Fruit fly (Drosophila melanogaster) whole organism, prepupa: ENCODE results near the gene CNMaR.

Experiments
- Blimp-1 ChIP-seq: fragments of 200-800 bp; sonication (Bioruptor generic); optimal IDR thresholded peaks from 3 replicates; lab custom pipeline; 2017; ENCODE audit warnings: missing biosample characterization, missing genetic modification characterization, mild to moderate bottlenecking, moderate library complexity, missing genetic modification reagents
- CG10631 ChIP-seq: fragments of 200-800 bp; sonication (Bioruptor generic); optimal IDR thresholded peaks from 2 replicates; lab custom pipeline; 2016; ENCODE audit warnings: missing biosample characterization, missing genetic modification characterization
- CG16779 ChIP-seq: fragments of 200-800 bp; sonication (Bioruptor generic); optimal IDR thresholded peaks from 3 replicates; lab custom pipeline; 2017; ENCODE audit warnings: missing biosample characterization, mild to moderate bottlenecking, missing genetic modification characterization
- CG6854 ChIP-seq: fragments of 200-800 bp; sonication (Bioruptor generic); optimal IDR thresholded peaks from 2 replicates; lab custom pipeline; 2017; ENCODE audit warnings: missing biosample characterization, mild to moderate bottlenecking, missing genetic modification characterization
- CG7368 ChIP-seq: fragments of 200-800 bp; sonication (Bioruptor generic); optimal IDR thresholded peaks from 3 replicates; lab custom pipeline; 2016; ENCODE audit warnings: missing biosample characterization, missing genetic modification characterization
- Sox102F ChIP-seq: fragments of 200-800 bp; sonication (Bioruptor generic); optimal IDR thresholded peaks from 2 replicates; lab custom pipeline; 2016; ENCODE audit warnings: missing biosample characterization, mild to moderate bottlenecking, missing genetic modification characterization
- Sox14 ChIP-seq: fragments of 200-800 bp; sonication (Bioruptor generic); optimal IDR thresholded peaks from 3 replicates; lab custom pipeline; 2016; ENCODE audit warnings: missing biosample characterization, missing genetic modification characterization
- Sox15 ChIP-seq: fragments of 200-800 bp; sonication (Bioruptor generic); optimal IDR thresholded peaks from 3 replicates; lab custom pipeline; 2016; ENCODE audit warnings: missing biosample characterization, missing genetic modification characterization
- dac ChIP-seq: fragments of 200-800 bp; sonication (Bioruptor generic); optimal IDR thresholded peaks from 2 replicates; lab custom pipeline; 2017; ENCODE audit warnings: missing biosample characterization, mild to moderate bottlenecking, missing genetic modification characterization
- dsx ChIP-seq: fragments of 200-800 bp; optimal IDR thresholded peaks from 3 replicates; lab custom pipeline; 2019; ENCODE audit warnings: missing biosample characterization, mild to moderate bottlenecking, missing genetic modification characterization, moderate library complexity; ENCODE audit not compliant: poor library complexity, severe bottlenecking
- esn ChIP-seq: fragments of 200-800 bp; sonication (Bioruptor generic); optimal IDR thresholded peaks from 2 replicates; lab custom pipeline; 2016; ENCODE audit warnings: missing biosample characterization, mild to moderate bottlenecking, missing genetic modification characterization, moderate library complexity
- salr ChIP-seq, 2 experiments: fragments of 200-800 bp; sonication (Bioruptor generic); optimal IDR thresholded peaks; 3 replicates each; lab custom pipeline; 2016 to 2018; ENCODE audit warnings: missing biosample characterization in 2 of 2, missing genetic modification characterization in 2 of 2, mild to moderate bottlenecking in 1 of 2
- spab ChIP-seq: fragments of 200-800 bp; sonication (Bioruptor generic); optimal IDR thresholded peaks from 2 replicates; lab custom pipeline; 2017; ENCODE audit warnings: missing biosample characterization, mild to moderate bottlenecking, missing genetic modification characterization, missing genetic modification reagents
- ss ChIP-seq, 2 experiments: fragments of 200-800 bp; sonication (Bioruptor generic); optimal IDR thresholded peaks; 2 replicates in 1 of 2; 3 replicates in 1 of 2; lab custom pipeline; 2017 to 2018; ENCODE audit warnings: mild to moderate bottlenecking in 2 of 2, missing biosample characterization in 2 of 2, missing genetic modification characterization in 2 of 2, moderate library complexity in 1 of 2

dm6 chr3L:9691476-9691826 is 47.5 kb downstream of the CNMaR start:
- no peak for TF ChIP-seq salr (GFP tag; optimal IDR thresholded peaks at IDR 0.05; lab: Kevin White, UChicago)
- TF ChIP-seq dac (GFP tag; lab: Kevin White, UChicago), result no peak
- TF ChIP-seq esn, result no peak
- TF ChIP-seq spab (GFP tag; lab: Kevin White, UChicago), result no peak
- TF ChIP-seq CG10631, result no peak
- TF ChIP-seq dsx, result no peak
- no peak for TF ChIP-seq CG6854
- no peak for TF ChIP-seq Sox15 (GFP tag; lab: Kevin White, UChicago)
- no peak for TF ChIP-seq Blimp-1 (GFP tag; lab: Kevin White, UChicago)
- no peak for TF ChIP-seq CG16779 (tag; lab: Kevin White, UChicago)
- no peak for TF ChIP-seq CG7368 (GFP tag; lab: Kevin White, UChicago)
- no peak for TF ChIP-seq Sox102F (GFP tag; lab: Kevin White, UChicago)
- TF ChIP-seq Sox14 (GFP tag; lab: Kevin White, UChicago), result no peak
- no peak for TF ChIP-seq ss (GFP tag; optimal IDR thresholded peaks at IDR 0.05; lab: Kevin White, UChicago)
